Worm (Caenorhabditis elegans): Measurements from ENCODE around the gene pnc-1.

ce11 chrIV:177487-177886, 6.8 kb upstream of the pnc-1 start:
- TF ChIP-seq hlh-1 (tag; optimal IDR thresholded peaks at IDR 0.05) (peak; percentile 16), nhr-2 (tag; optimal IDR thresholded peaks at IDR 0.05) (peak; percentile 78), flh-1 (GFP tag; optimal IDR thresholded peaks at IDR 0.05) (no peak), snpc-4 (tag; optimal IDR thresholded peaks at IDR 0.05) (no peak), nhr-76 (tag; optimal IDR thresholded peaks at IDR 0.05) (no peak), pha-4 (tag; optimal IDR thresholded peaks at IDR 0.05) (no peak), ces-1 (GFP tag; optimal IDR thresholded peaks at IDR 0.05) (no peak), unc-62 (GFP tag; optimal IDR thresholded peaks at IDR 0.05) (peak; percentile 16), ztf-11 (tag; optimal IDR thresholded peaks at IDR 0.05) (peak; percentile 52)

Data from whole organism, mixed stage, embryonic.